Worm (Caenorhabditis elegans): ENCODE results near the gene ZK54.3.
A peak's percentile ranks its signal among the peaks of the same experiment; 100 is the strongest.

ZK54.3 gene

DNA sequence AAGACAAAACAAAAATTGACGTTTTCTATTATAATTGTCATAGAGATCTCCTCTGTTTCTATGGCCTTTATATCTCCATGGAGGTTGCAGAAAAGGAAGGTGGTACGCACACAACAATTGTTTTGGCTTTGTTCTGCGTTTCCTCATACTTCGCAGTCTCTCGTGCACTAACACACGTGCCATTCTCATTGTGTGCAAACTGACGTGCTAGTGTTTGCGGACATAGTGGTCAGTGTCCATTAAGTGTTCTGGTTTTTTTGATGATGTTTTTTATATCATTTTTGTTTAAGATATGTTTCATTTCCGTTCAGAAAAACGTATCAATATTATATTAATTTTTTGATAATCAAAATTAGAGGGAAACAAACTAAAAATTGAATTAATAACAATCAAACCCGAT lies 15.4 kb downstream of the ZK54.3 start, which contains the start of gene C36E6.2 (continued):
- TF ChIP-seq nhr-25 (tag; optimal IDR thresholded peaks at IDR 0.05; ENCODE audit: borderline replicate concordance, insufficient read depth) (peak; percentile 77), snpc-4 (tag; optimal IDR thresholded peaks at IDR 0.05) (no peak), mdt-29 (GFP tag; IDR thresholded peaks at IDR 0.05) (no peak), unc-39 (tag; optimal IDR thresholded peaks at IDR 0.05) (no peak)

DNA sequence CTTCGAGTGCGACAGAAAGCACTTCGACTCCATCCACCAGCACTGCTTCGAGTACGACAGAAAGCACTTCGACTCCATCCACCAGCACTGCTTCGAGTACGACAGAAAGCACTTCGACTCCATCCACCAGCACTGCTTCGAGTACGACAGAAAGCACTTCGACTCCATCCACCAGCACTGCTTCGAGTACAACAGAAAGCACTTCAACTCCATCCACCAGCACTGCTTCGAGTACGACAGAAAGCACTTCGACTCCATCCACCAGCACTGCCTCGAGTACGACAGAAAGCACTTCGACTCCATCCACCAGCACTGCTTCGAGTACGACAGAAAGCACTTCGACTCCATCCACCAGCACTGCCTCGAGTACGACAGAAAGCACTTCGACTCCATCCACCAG lies 19.6 kb downstream of the ZK54.3 start:
- peak; percentile 53 for TF ChIP-seq lim-7 (GFP tag; IDR thresholded peaks at IDR 0.05)

DNA sequence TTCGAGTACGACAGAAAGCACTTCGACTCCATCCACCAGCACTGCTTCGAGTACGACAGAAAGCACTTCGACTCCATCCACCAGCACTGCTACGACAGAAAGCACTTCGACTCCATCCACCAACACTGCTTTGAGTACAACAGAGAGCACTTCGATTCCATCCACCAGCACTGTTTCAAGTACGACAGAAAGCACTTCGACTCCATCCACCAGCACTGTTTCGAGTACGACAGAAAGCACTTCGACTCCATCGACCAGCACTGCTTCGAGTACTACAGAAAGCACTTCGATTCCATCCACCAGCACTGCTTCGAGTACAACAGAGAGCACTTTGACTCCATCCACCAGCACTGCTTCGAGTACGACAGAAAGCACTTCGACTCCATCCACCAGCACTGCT lies 21.6 kb downstream of the ZK54.3 start:
- TF ChIP-seq vab-7 (GFP tag; IDR thresholded peaks at IDR 0.05) (peak; percentile 29; the same call in 1 of the 2 replicates), F44E2.7 (GFP tag; IDR thresholded peaks at IDR 0.05) (peak; percentile 56; the same call in 1 of the 2 replicates), set-16 (GFP tag; IDR thresholded peaks at IDR 0.05) (peak; percentile 32; the same call in 1 of the 2 replicates), D1046.2 (GFP tag; IDR thresholded peaks at IDR 0.05) (peak; percentile 72; the same call in 1 of the 2 replicates), php-3 (GFP tag; IDR thresholded peaks at IDR 0.05) (peak; percentile 69), saeg-2 (GFP tag; IDR thresholded peaks at IDR 0.05) (0 out of 2 replicates have a peak, but pooled peaks have one; percentile 61)

DNA sequence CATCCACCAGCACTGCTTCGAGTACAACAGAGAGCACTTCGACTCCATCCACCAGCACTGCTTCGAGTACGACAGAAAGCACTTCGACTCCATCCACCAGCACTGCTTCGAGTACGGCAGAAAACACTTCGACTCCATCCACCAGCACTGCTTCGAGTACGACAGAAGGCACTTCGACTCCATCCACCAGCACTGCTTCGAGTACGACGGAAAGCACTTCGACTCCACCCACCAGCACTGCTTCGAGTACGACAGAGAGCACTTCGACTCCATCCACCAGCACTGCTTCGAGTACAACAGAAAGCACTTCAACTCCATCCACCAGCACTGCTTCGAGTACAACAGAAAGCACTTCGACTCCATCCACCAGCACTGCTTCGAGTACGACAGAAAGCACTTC lies 22.1 kb downstream of the ZK54.3 start:
- TF ChIP-seq ceh-44 (GFP tag; IDR thresholded peaks at IDR 0.05) (peak; percentile 2; the same call in 1 of the 2 replicates), php-3 (GFP tag; IDR thresholded peaks at IDR 0.05) (peak; percentile 26; the same call in 1 of the 2 replicates), madf-5 (GFP tag; IDR thresholded peaks at IDR 0.05) (peak; percentile 29 to 71; a peak in 3 of 4 replicates), Y75B8A.6 (GFP tag; IDR thresholded peaks at IDR 0.05) (0 out of 2 replicates have a peak, but pooled peaks have one; percentile 50), snpc-1.2 (GFP tag; IDR thresholded peaks at IDR 0.05) (peak; percentile 62; the same call in 1 of the 2 replicates), set-16 (GFP tag; IDR thresholded peaks at IDR 0.05) (peak; percentile 60), dmd-8 (GFP tag; IDR thresholded peaks at IDR 0.05) (peak; percentile 79), D1046.2 (GFP tag; IDR thresholded peaks at IDR 0.05) (peak; percentile 71), nhr-41 (GFP tag; IDR thresholded peaks at IDR 0.05) (peak; percentile 29; the same call in 1 of the 2 replicates), mdt-29 (GFP tag; IDR thresholded peaks at IDR 0.05) (peak; percentile 56; the same call in 1 of the 2 replicates), madf-9 (GFP tag; conservative IDR thresholded peaks at IDR 0.05) (peak; percentile 42; the same call in 1 of the 2 replicates), ctbp-1 (GFP tag; IDR thresholded peaks at IDR 0.05) (0 out of 2 replicates have a peak, but pooled peaks have one; percentile 30), F44E2.7 (GFP tag; IDR thresholded peaks at IDR 0.05) (peak; percentile 84), tag-97 (GFP tag; IDR thresholded peaks at IDR 0.05) (0 out of 2 replicates have a peak, but pooled peaks have one; percentile 60), lim-7 (GFP tag; IDR thresholded peaks at IDR 0.05) (0 out of 2 replicates have a peak, but pooled peaks have one; percentile 61), nhr-42 (GFP tag; IDR thresholded peaks at IDR 0.05) (peak; percentile 53; the same call in 1 of the 2 replicates), ZK337.2 (GFP tag; IDR thresholded peaks at IDR 0.05) (peak; percentile 50), egl-43 (GFP tag; IDR thresholded peaks at IDR 0.05) (peak; percentile 73), dmd-9 (GFP tag; IDR thresholded peaks at IDR 0.05) (peak; percentile 9; the same call in 1 of the 2 replicates), saeg-2 (GFP tag; IDR thresholded peaks at IDR 0.05) (0 out of 2 replicates have a peak, but pooled peaks have one; percentile 41)

DNA sequence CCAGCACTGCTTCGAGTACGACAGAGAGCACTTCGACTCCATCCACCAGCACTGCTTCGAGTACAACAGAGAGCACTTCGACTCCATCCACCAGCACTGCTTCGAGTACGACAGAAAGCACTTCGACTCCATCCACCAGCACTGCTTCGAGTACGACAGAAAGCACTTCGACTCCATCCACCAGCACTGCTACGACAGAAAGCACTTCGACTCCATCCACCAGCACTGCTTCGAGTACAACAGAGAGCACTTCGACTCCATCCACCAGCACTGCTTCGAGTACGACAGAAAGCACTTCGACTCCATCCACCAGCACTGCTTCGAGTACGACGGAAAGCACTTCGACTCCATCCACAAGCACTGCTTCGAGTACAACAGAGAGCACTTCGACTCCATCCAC lies 24.3 kb downstream of the ZK54.3 start:
- peak; percentile 95 for TF ChIP-seq F26F4.8 (GFP tag; conservative IDR thresholded peaks at IDR 0.05)
- TF ChIP-seq Y105C5A.15 (GFP tag; IDR thresholded peaks at IDR 0.05) = peak; percentile 92; the same call in 1 of the 2 replicates
- TF ChIP-seq D1046.2 (GFP tag; IDR thresholded peaks at IDR 0.05) = peak; percentile 79; the same call in 1 of the 2 replicates
- TF ChIP-seq ctbp-1 (GFP tag; IDR thresholded peaks at IDR 0.05) = 0 out of 2 replicates have a peak, but pooled peaks have one; percentile 9
- peak; percentile 69; the same call in 1 of the 2 replicates for TF ChIP-seq snpc-1.2 (GFP tag; IDR thresholded peaks at IDR 0.05)
- TF ChIP-seq egl-43 (GFP tag; IDR thresholded peaks at IDR 0.05) = peak; percentile 89
- peak; percentile 95 for TF ChIP-seq F44E2.7 (GFP tag; IDR thresholded peaks at IDR 0.05)
- 0 out of 2 replicates have a peak, but pooled peaks have one; percentile 82 for TF ChIP-seq tag-97 (GFP tag; IDR thresholded peaks at IDR 0.05)
- TF ChIP-seq ceh-44 (GFP tag; IDR thresholded peaks at IDR 0.05) = peak; percentile 92
- TF ChIP-seq madf-9 (GFP tag; conservative IDR thresholded peaks at IDR 0.05) = peak; percentile 82; the same call in 1 of the 2 replicates
- TF ChIP-seq dmd-8 (GFP tag; IDR thresholded peaks at IDR 0.05) = peak; percentile 67; the same call in 1 of the 2 replicates
- TF ChIP-seq madf-5 (GFP tag; IDR thresholded peaks at IDR 0.05) = peak; percentile 85 to 94; a peak in 3 of 4 replicates
- TF ChIP-seq php-3 (GFP tag; IDR thresholded peaks at IDR 0.05) = peak; percentile 70
- peak; percentile 90 for TF ChIP-seq mxl-2 (GFP tag; conservative IDR thresholded peaks at IDR 0.05)
- TF ChIP-seq set-16 (GFP tag; IDR thresholded peaks at IDR 0.05) = peak; percentile 62
- TF ChIP-seq nhr-42 (GFP tag; IDR thresholded peaks at IDR 0.05) = peak; percentile 74; the same call in 1 of the 2 replicates
- TF ChIP-seq vab-7 (GFP tag; IDR thresholded peaks at IDR 0.05) = peak; percentile 74
- peak; percentile 82; the same call in 1 of the 2 replicates for TF ChIP-seq dmd-9 (GFP tag; IDR thresholded peaks at IDR 0.05)
- peak; percentile 38; the same call in 1 of the 2 replicates for TF ChIP-seq tra-1 (GFP tag; IDR thresholded peaks at IDR 0.05)
- TF ChIP-seq saeg-2 (GFP tag; IDR thresholded peaks at IDR 0.05) = peak; percentile 68; the same call in 1 of the 2 replicates
- TF ChIP-seq zip-11 (GFP tag; IDR thresholded peaks at IDR 0.05) = peak; percentile 84; the same call in 1 of the 2 replicates
- TF ChIP-seq lim-7 (GFP tag; IDR thresholded peaks at IDR 0.05) = peak; percentile 81
- peak; percentile 72 for TF ChIP-seq arid-1 (GFP tag; conservative IDR thresholded peaks at IDR 0.05)
- TF ChIP-seq ceh-20 (GFP tag; IDR thresholded peaks at IDR 0.05) = peak; percentile 63; the same call in 1 of the 2 replicates
- peak; percentile 32; the same call in 1 of the 2 replicates for TF ChIP-seq T26A8.4 (GFP tag; IDR thresholded peaks at IDR 0.05)
